Worm (Caenorhabditis elegans): ENCODE results near the gene Y54G11A.17.
"Not testable (repeated sequence)": the region's sequence is repeated elsewhere in the genome, so short reads cannot be mapped to it uniquely, and the experiment has no call there.

DNA sequence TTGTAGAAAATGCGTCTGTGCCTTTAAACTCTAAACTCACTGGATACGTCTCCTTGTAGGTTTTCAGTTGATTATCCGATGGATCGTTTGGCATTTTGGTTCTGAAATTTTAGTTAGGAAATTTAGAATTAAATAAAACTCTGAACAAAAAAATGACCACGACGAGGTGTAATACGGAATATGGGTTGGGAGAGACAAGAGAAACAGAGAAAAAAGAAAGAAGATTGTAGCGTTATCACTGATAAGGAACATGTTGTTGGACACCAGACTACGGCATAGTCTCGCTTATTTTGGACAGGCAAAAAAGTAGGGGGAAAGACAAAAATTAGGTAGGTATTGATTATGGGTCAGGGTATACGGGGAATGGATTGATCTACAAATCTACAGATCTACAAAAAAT lies 47.3 kb downstream of the Y54G11A.17 start, which contains the start of gene ctl-2:
- not testable (repeated sequence) for TF ChIP-seq cog-1 (tag; optimal IDR thresholded peaks at IDR 0.05); flt-1 (GFP tag; IDR thresholded peaks at IDR 0.05)
